Fruit fly (Drosophila melanogaster) whole organism, embryonic: ENCODE measurements around the gene Pp1alpha-96A.
A peak's percentile ranks its signal among the peaks of the same experiment; 100 is the strongest.

ENCODE experiments used
- B-H1 ChIP-seq: fragments of 200-800 bp; sonication (Bioruptor generic); IDR thresholded peaks from 3 replicates; pipeline ENCODE4 v1.3.6; 2022; ENCODE audit warnings: missing biosample characterization, missing genetic modification characterization
- CG10209 ChIP-seq: fragments of 200-800 bp; sonication (Bioruptor generic); optimal IDR thresholded peaks from 3 replicates; lab custom pipeline; 2017; ENCODE audit warnings: missing biosample characterization, mild to moderate bottlenecking, missing genetic modification characterization, missing genetic modification reagents
- CG10431 ChIP-seq: fragments of 200-800 bp; sonication (Bioruptor generic); optimal IDR thresholded peaks from 3 replicates; lab custom pipeline; 2018; ENCODE audit warnings: missing biosample characterization, mild to moderate bottlenecking, missing genetic modification characterization
- CG10654 ChIP-seq: fragments of 200-800 bp; sonication (Bioruptor generic); optimal IDR thresholded peaks from 2 replicates; lab custom pipeline; 2016; ENCODE audit warnings: missing biosample characterization, missing genetic modification characterization
- CG11247 ChIP-seq: fragments of 200-800 bp; sonication (Bioruptor generic); IDR thresholded peaks from 2 replicates; pipeline ENCODE4 v1.3.6; 2022; ENCODE audit warnings: missing biosample characterization, missing genetic modification characterization
- CG11696 ChIP-seq: fragments of 200-800 bp; sonication (Bioruptor generic); IDR thresholded peaks from 2 replicates; pipeline ENCODE4 v1.3.6; 2022; ENCODE audit warnings: missing biosample characterization, missing genetic modification characterization
- CG14710 ChIP-seq: fragments of 200-800 bp; sonication (Bioruptor generic); optimal IDR thresholded peaks from 3 replicates; lab custom pipeline; 2019; ENCODE audit warnings: missing biosample characterization, mild to moderate bottlenecking, missing genetic modification characterization, moderate library complexity
- CG15011 ChIP-seq: fragments of 200-800 bp; sonication (Bioruptor generic); optimal IDR thresholded peaks from 3 replicates; lab custom pipeline; 2018; ENCODE audit warnings: missing biosample characterization, mild to moderate bottlenecking, missing genetic modification characterization
- CG15514 ChIP-seq: fragments of 200-800 bp; sonication (Bioruptor generic); optimal IDR thresholded peaks from 3 replicates; lab custom pipeline; 2017; ENCODE audit warnings: missing biosample characterization, missing genetic modification characterization, mild to moderate bottlenecking, moderate library complexity, missing genetic modification reagents
- CG1603 ChIP-seq: fragments of 200-800 bp; sonication (Bioruptor generic); optimal IDR thresholded peaks from 2 replicates; lab custom pipeline; 2019; ENCODE audit warnings: missing biosample characterization, mild to moderate bottlenecking, missing genetic modification characterization, moderate library complexity
- CG16779 ChIP-seq: fragments of 200-800 bp; sonication (Bioruptor generic); IDR thresholded peaks from 2 replicates; pipeline ENCODE4 v1.3.6; 2022; ENCODE audit warnings: missing biosample characterization, missing genetic modification characterization
- CG16815 ChIP-seq: fragments of 200-800 bp; sonication (Bioruptor generic); optimal IDR thresholded peaks from 3 replicates; lab custom pipeline; 2017; ENCODE audit warnings: missing biosample characterization, mild to moderate bottlenecking, missing genetic modification characterization
- CG17186 ChIP-seq: fragments of 200-800 bp; sonication (Bioruptor generic); optimal IDR thresholded peaks from 3 replicates; lab custom pipeline; 2017; ENCODE audit warnings: missing biosample characterization, missing genetic modification reagents, missing genetic modification characterization
- CG17359 ChIP-seq: fragments of 200-800 bp; sonication (Bioruptor generic); optimal IDR thresholded peaks from 3 replicates; lab custom pipeline; 2018; ENCODE audit warnings: missing biosample characterization, mild to moderate bottlenecking, missing genetic modification characterization, moderate library complexity
- CG30020 ChIP-seq: fragments of 200-800 bp; optimal IDR thresholded peaks from 2 replicates; lab custom pipeline; 2019; ENCODE audit warnings: missing biosample characterization, mild to moderate bottlenecking, missing genetic modification characterization, moderate library complexity
- CG33213 ChIP-seq: fragments of 200-800 bp; sonication (Bioruptor generic); optimal IDR thresholded peaks from 3 replicates; lab custom pipeline; 2016; ENCODE audit warnings: missing biosample characterization, missing genetic modification characterization
- CG34224 ChIP-seq: fragments of 200-800 bp; sonication (Bioruptor generic); IDR thresholded peaks from 3 replicates; pipeline ENCODE4 v1.3.6; 2022; ENCODE audit warnings: missing biosample characterization, missing genetic modification characterization; ENCODE audit not compliant: partially characterized antibody
- CG4854 ChIP-seq: fragments of 200-800 bp; sonication (Bioruptor generic); optimal IDR thresholded peaks from 2 replicates; lab custom pipeline; 2016; ENCODE audit warnings: missing biosample characterization, missing genetic modification characterization, inconsistent platforms
- CG5180 ChIP-seq: fragments of 200-800 bp; sonication (Bioruptor generic); optimal IDR thresholded peaks from 3 replicates; lab custom pipeline; 2017; ENCODE audit warnings: missing biosample characterization, missing genetic modification characterization, mild to moderate bottlenecking, moderate library complexity, missing genetic modification reagents
- CG8359 ChIP-seq: fragments of 200-800 bp; sonication (Bioruptor generic); optimal IDR thresholded peaks from 2 replicates; lab custom pipeline; 2017; ENCODE audit warnings: missing biosample characterization, mild to moderate bottlenecking, missing genetic modification characterization, borderline replicate concordance
- CG8924 ChIP-seq: fragments of 200-800 bp; optimal IDR thresholded peaks from 3 replicates; lab custom pipeline; 2019; ENCODE audit warnings: missing biosample characterization, mild to moderate bottlenecking, missing genetic modification characterization, moderate library complexity
- CkIIα-i1 ChIP-seq: fragments of 200-800 bp; sonication (Bioruptor generic); IDR thresholded peaks from 2 replicates; pipeline ENCODE4 v1.3.6; 2022; ENCODE audit warnings: missing biosample characterization, missing genetic modification characterization
- Dll ChIP-seq: fragments of 200-800 bp; sonication (Bioruptor generic); IDR thresholded peaks from 4 replicates; pipeline ENCODE4 v1.3.6; 2022; ENCODE audit warnings: missing biosample characterization, missing genetic modification characterization; ENCODE audit not compliant: partially characterized antibody
- Dp ChIP-seq: fragments of 200-800 bp; sonication (Bioruptor generic); optimal IDR thresholded peaks from 2 replicates; lab custom pipeline; 2018; ENCODE audit warnings: missing biosample characterization, mild to moderate bottlenecking, missing genetic modification characterization, moderate library complexity
- Hey ChIP-seq: fragments of 200-800 bp; sonication (Bioruptor generic); optimal IDR thresholded peaks from 3 replicates; lab custom pipeline; 2018; ENCODE audit warnings: missing biosample characterization, mild to moderate bottlenecking, missing genetic modification characterization
- Lpt ChIP-seq: fragments of >200 bp; optimal IDR thresholded peaks from 2 replicates; lab custom pipeline; 2018; ENCODE audit warnings: missing biosample characterization, missing genetic modification characterization
- Med ChIP-seq: fragments of 200-800 bp; sonication (Bioruptor generic); peaks from one replicate; lab custom pipeline; 2016; ENCODE audit warnings: missing biosample characterization, missing genetic modification characterization, mild to moderate bottlenecking, inconsistent platforms, moderate library complexity
- Nf-YA ChIP-seq: fragments of 200-800 bp; sonication (Bioruptor generic); IDR thresholded peaks from 2 replicates; pipeline ENCODE4 v1.3.6; 2022; ENCODE audit warnings: missing biosample characterization, missing genetic modification characterization
- Nf-YC ChIP-seq: fragments of 200-800 bp; optimal IDR thresholded peaks from 3 replicates; lab custom pipeline; 2019; ENCODE audit warnings: missing biosample characterization, mild to moderate bottlenecking, missing genetic modification characterization, moderate library complexity
- Opbp ChIP-seq: fragments of 200-800 bp; sonication (Bioruptor generic); IDR thresholded peaks from 3 replicates; pipeline ENCODE4 v1.3.6; 2022; ENCODE audit warnings: missing biosample characterization, missing genetic modification characterization; ENCODE audit not compliant: partially characterized antibody
- Side ChIP-seq: fragments of 200-800 bp; sonication (Bioruptor generic); optimal IDR thresholded peaks from 2 replicates; lab custom pipeline; 2016; ENCODE audit warnings: missing biosample characterization, missing genetic modification characterization
- Trl ChIP-seq, 3 experiments: fragments of >200 bp in 2 of 3; fragments of 200-800 bp in 1 of 3; sonication (Bioruptor generic) in 1 of 3; optimal IDR thresholded peaks; 2 replicates in 1 of 3; 3 replicates in 2 of 3; lab custom pipeline; 2016 to 2017; ENCODE audit warnings: missing biosample characterization in 1 of 3, missing genetic modification characterization in 1 of 3
- Vsx1 ChIP-seq: fragments of 200-800 bp; sonication (Bioruptor generic); optimal IDR thresholded peaks from 2 replicates; lab custom pipeline; 2017; ENCODE audit warnings: missing biosample characterization, mild to moderate bottlenecking, missing genetic modification characterization, missing genetic modification reagents
- Xbp1 ChIP-seq: fragments of 200-800 bp; sonication (Bioruptor generic); optimal IDR thresholded peaks from 3 replicates; lab custom pipeline; 2016; ENCODE audit warnings: missing biosample characterization, mild to moderate bottlenecking, missing genetic modification characterization
- ash1 ChIP-seq: fragments of 200-800 bp; sonication (Bioruptor generic); optimal IDR thresholded peaks from 2 replicates; lab custom pipeline; 2018; ENCODE audit warnings: missing biosample characterization, mild to moderate bottlenecking, missing genetic modification characterization
- cg ChIP-seq: fragments of 200-800 bp; sonication (Bioruptor generic); optimal IDR thresholded peaks from 3 replicates; lab custom pipeline; 2019; ENCODE audit warnings: missing biosample characterization, mild to moderate bottlenecking, missing genetic modification characterization, moderate library complexity
- chif ChIP-seq, 2 experiments: fragments of 200-800 bp; sonication (Bioruptor generic); optimal IDR thresholded peaks; 3 replicates each; lab custom pipeline; 2016; ENCODE audit warnings: missing biosample characterization in 2 of 2, missing genetic modification characterization in 2 of 2
- disco-r ChIP-seq: fragments of 200-800 bp; sonication (Bioruptor generic); optimal IDR thresholded peaks from 2 replicates; lab custom pipeline; 2016; ENCODE audit warnings: missing biosample characterization, missing genetic modification characterization
- ftz-f1 ChIP-seq: fragments of 200-800 bp; sonication (Bioruptor generic); optimal IDR thresholded peaks from 2 replicates; lab custom pipeline; 2016; ENCODE audit warnings: missing biosample characterization, missing genetic modification characterization
- luna ChIP-seq: fragments of 200-800 bp; sonication (Bioruptor generic); optimal IDR thresholded peaks from 2 replicates; lab custom pipeline; 2016; ENCODE audit warnings: missing biosample characterization, missing genetic modification characterization
- nerfin-2 ChIP-seq: fragments of 200-800 bp; sonication (Bioruptor generic); IDR thresholded peaks from 2 replicates; pipeline ENCODE4 v1.3.6; 2022; ENCODE audit warnings: missing biosample characterization, missing genetic modification characterization; ENCODE audit not compliant: partially characterized antibody
- pnt ChIP-seq: fragments of 200-800 bp; sonication (Bioruptor generic); optimal IDR thresholded peaks from 3 replicates; lab custom pipeline; 2016; ENCODE audit warnings: missing biosample characterization, missing genetic modification characterization
- psq ChIP-seq: fragments of 200-800 bp; sonication (Bioruptor generic); optimal IDR thresholded peaks from 2 replicates; lab custom pipeline; 2017; ENCODE audit warnings: missing biosample characterization, missing genetic modification characterization
- pzg ChIP-seq: fragments of 200-800 bp; sonication (Bioruptor generic); optimal IDR thresholded peaks from 3 replicates; lab custom pipeline; 2018; ENCODE audit warnings: missing biosample characterization, mild to moderate bottlenecking, missing genetic modification characterization, moderate library complexity
- ranshi ChIP-seq: fragments of 200-800 bp; sonication (Bioruptor generic); IDR thresholded peaks from 2 replicates; pipeline ENCODE4 v1.3.6; 2022; ENCODE audit warnings: missing biosample characterization, missing genetic modification characterization
- tin ChIP-seq: fragments of 200-800 bp; sonication (Bioruptor generic); optimal IDR thresholded peaks from 3 replicates; lab custom pipeline; 2016; ENCODE audit warnings: missing biosample characterization, missing genetic modification characterization
- unpg ChIP-seq: fragments of 200-800 bp; sonication (Bioruptor generic); optimal IDR thresholded peaks from 3 replicates; lab custom pipeline; 2018; ENCODE audit warnings: missing biosample characterization, mild to moderate bottlenecking, missing genetic modification characterization, moderate library complexity
- vnd ChIP-seq: fragments of 200-800 bp; sonication (Bioruptor generic); IDR thresholded peaks from 3 replicates; pipeline ENCODE4 v1.3.6; 2022; ENCODE audit warnings: missing biosample characterization, missing genetic modification characterization; ENCODE audit not compliant: partially characterized antibody
- wdn ChIP-seq: fragments of 200-800 bp; sonication (Bioruptor generic); IDR thresholded peaks from 2 replicates; pipeline ENCODE4 v1.3.6; 2022; ENCODE audit warnings: missing biosample characterization, missing genetic modification characterization
- zen ChIP-seq: fragments of 200-800 bp; sonication (Bioruptor generic); optimal IDR thresholded peaks from 3 replicates; lab custom pipeline; 2018; ENCODE audit warnings: missing biosample characterization, mild to moderate bottlenecking, missing genetic modification characterization, moderate library complexity

Gene Pp1alpha-96A

DNA sequence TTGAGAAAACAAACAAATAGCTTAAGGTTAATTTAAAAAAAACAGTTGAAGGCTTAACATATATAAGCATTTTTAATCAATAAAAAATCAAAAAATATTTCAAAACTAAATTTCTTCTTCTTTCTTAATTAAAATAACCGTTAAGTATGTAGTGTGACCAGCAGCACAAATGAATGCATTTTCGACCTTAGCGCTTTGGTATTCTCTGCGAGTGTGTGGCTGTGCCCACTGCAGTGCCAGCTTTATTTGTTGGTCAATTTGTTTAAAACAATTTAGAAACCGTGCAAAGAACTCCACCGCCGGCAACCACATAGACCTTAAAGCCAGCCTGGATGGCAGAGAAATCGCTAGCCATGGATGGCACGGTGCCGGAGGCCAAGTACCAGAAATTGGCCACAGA, 9.8 kb downstream of the Pp1alpha-96A start, which contains the start of gene CG6607 (continued):
- TF ChIP-seq CG10431 (GFP tag; lab: Kevin White, UChicago) = no peak
- TF ChIP-seq Hey = no peak
- peak; percentile 27 for TF ChIP-seq CG15514
- no peak for TF ChIP-seq CG4854
- TF ChIP-seq Nf-YA = no peak
- no peak for TF ChIP-seq chif (GFP tag; optimal IDR thresholded peaks at IDR 0.05; lab: Kevin White, UChicago)
- TF ChIP-seq CG15011 (GFP tag; lab: Kevin White, UChicago) = no peak
- no peak for TF ChIP-seq nerfin-2 (GFP tag; lab: Robert Waterston, UW)
- TF ChIP-seq CG17359 (tag; lab: Kevin White, UChicago) = no peak
- no peak for TF ChIP-seq Trl (optimal IDR thresholded peaks at IDR 0.05; lab: Kevin White, UChicago)
- TF ChIP-seq Trl (GFP tag; optimal IDR thresholded peaks at IDR 0.05; lab: Kevin White, UChicago) = no peak
- TF ChIP-seq Opbp (GFP tag; lab: Robert Waterston, UW) = 0 out of 3 replicates have a peak, but pooled peaks have one; percentile 13
- TF ChIP-seq CkIIα-i1 (GFP tag; lab: Robert Waterston, UW) = no peak
- TF ChIP-seq ash1 = no peak
- peak; percentile 59 for TF ChIP-seq Dp (GFP tag; lab: Kevin White, UChicago)
- TF ChIP-seq B-H1 = no peak
- peak; percentile 48; the same call in 2 of the 4 replicates for TF ChIP-seq Dll (GFP tag; lab: Robert Waterston, UW)
- no peak for TF ChIP-seq CG10654 (GFP tag; lab: Kevin White, UChicago)
- no peak for TF ChIP-seq pnt (GFP tag; lab: Kevin White, UChicago)
- TF ChIP-seq Lpt (GFP tag; lab: Kevin White, UChicago) = no peak
- no peak for TF ChIP-seq CG30020
- TF ChIP-seq psq (GFP tag; lab: Kevin White, UChicago) = no peak
- TF ChIP-seq CG34224 (GFP tag; lab: Robert Waterston, UW) = peak; percentile 59
- peak; percentile 5 for TF ChIP-seq ftz-f1 (GFP tag; lab: Kevin White, UChicago)
- TF ChIP-seq Vsx1 (GFP tag; lab: Kevin White, UChicago) = no peak
- no peak for TF ChIP-seq CG16779 (GFP tag; lab: Robert Waterston, UW)
- no peak for TF ChIP-seq wdn (GFP tag; lab: Robert Waterston, UW)
- no peak for TF ChIP-seq CG17186 (GFP tag; lab: Kevin White, UChicago)
- TF ChIP-seq CG16815 (GFP tag; lab: Kevin White, UChicago) = no peak
- TF ChIP-seq Side (GFP tag; lab: Kevin White, UChicago) = no peak
- TF ChIP-seq CG14710 (tag; lab: Kevin White, UChicago) = peak; percentile 24
- TF ChIP-seq disco-r (GFP tag; lab: Kevin White, UChicago) = no peak
- TF ChIP-seq cg (GFP tag; lab: Kevin White, UChicago) = no peak
- TF ChIP-seq CG8359 (GFP tag; lab: Kevin White, UChicago) = no peak
- no peak for TF ChIP-seq CG33213 (GFP tag; lab: Kevin White, UChicago)
- TF ChIP-seq zen (tag; lab: Kevin White, UChicago) = no peak
- peak; percentile 70 for TF ChIP-seq Med (GFP tag; lab: Kevin White, UChicago)
- no peak for TF ChIP-seq CG11247 (GFP tag; lab: Robert Waterston, UW)
- TF ChIP-seq CG10209 (GFP tag; lab: Kevin White, UChicago) = no peak
- no peak for TF ChIP-seq unpg (GFP tag; lab: Kevin White, UChicago)
- no peak for TF ChIP-seq CG11696 (GFP tag; lab: Robert Waterston, UW)
- TF ChIP-seq CG5180 (GFP tag; lab: Kevin White, UChicago) = no peak
- TF ChIP-seq ranshi (GFP tag; lab: Robert Waterston, UW) = no peak
- TF ChIP-seq tin (GFP tag; lab: Kevin White, UChicago) = no peak
- no peak for TF ChIP-seq Xbp1 (GFP tag; lab: Kevin White, UChicago)
- TF ChIP-seq vnd (GFP tag; lab: Robert Waterston, UW) = no peak
- no peak for TF ChIP-seq Nf-YC (tag; lab: Kevin White, UChicago)
- no peak for TF ChIP-seq CG1603 (tag; lab: Kevin White, UChicago)
- peak; percentile 66 for TF ChIP-seq CG8924
- peak; percentile 66 for TF ChIP-seq pzg (GFP tag; lab: Kevin White, UChicago)
- TF ChIP-seq luna (GFP tag; lab: Kevin White, UChicago) = no peak
